Fruit fly (Drosophila melanogaster) whole organism, embryonic: ENCODE measurements around the gene sob.
A peak's percentile ranks its signal among the peaks of the same experiment; 100 is the strongest.

ENCODE experiments used
- Blimp-1 ChIP-seq: fragments of 200-800 bp; sonication (Bioruptor generic); optimal IDR thresholded peaks from 3 replicates; lab custom pipeline; 2018; ENCODE audit warnings: missing biosample characterization, missing genetic modification characterization, mild to moderate bottlenecking, moderate library complexity, missing genetic modification reagents
- CG1024 ChIP-seq: fragments of 200-800 bp; sonication (Bioruptor generic); IDR thresholded peaks from 2 replicates; pipeline ENCODE4 v1.3.6; 2022; ENCODE audit warnings: missing biosample characterization, missing genetic modification characterization
- CG10366 ChIP-seq: fragments of 200-800 bp; sonication (Bioruptor generic); IDR thresholded peaks from 2 replicates; pipeline ENCODE4 v1.3.6; 2022; ENCODE audit warnings: missing biosample characterization, missing genetic modification characterization
- CG11085 ChIP-seq: fragments of 200-800 bp; sonication (Bioruptor generic); IDR thresholded peaks from 2 replicates; pipeline ENCODE4 v1.3.6; 2022; ENCODE audit warnings: missing biosample characterization, missing genetic modification characterization
- CG11093 ChIP-seq: fragments of 200-800 bp; sonication (Bioruptor generic); IDR thresholded peaks from 3 replicates; pipeline ENCODE4 v1.3.6; 2022; ENCODE audit warnings: missing biosample characterization, missing genetic modification characterization
- CG11247 ChIP-seq: fragments of 200-800 bp; sonication (Bioruptor generic); IDR thresholded peaks from 2 replicates; pipeline ENCODE4 v1.3.6; 2022; ENCODE audit warnings: missing biosample characterization, missing genetic modification characterization
- CG11456 ChIP-seq: fragments of 200-800 bp; sonication (Bioruptor generic); IDR thresholded peaks from 3 replicates; pipeline ENCODE4 v1.3.6; 2022; ENCODE audit warnings: missing biosample characterization, missing genetic modification characterization
- CG11695 ChIP-seq: fragments of 200-800 bp; sonication (Bioruptor generic); IDR thresholded peaks from 3 replicates; pipeline ENCODE4 v1.3.6; 2022; ENCODE audit warnings: missing biosample characterization, missing genetic modification characterization
- CG15011 ChIP-seq: fragments of 200-800 bp; sonication (Bioruptor generic); optimal IDR thresholded peaks from 3 replicates; lab custom pipeline; 2018; ENCODE audit warnings: missing biosample characterization, mild to moderate bottlenecking, missing genetic modification characterization
- CG17568 ChIP-seq: fragments of 200-800 bp; sonication (Bioruptor generic); optimal IDR thresholded peaks from 2 replicates; lab custom pipeline; 2018; ENCODE audit warnings: missing biosample characterization, mild to moderate bottlenecking, missing genetic modification characterization, moderate library complexity
- CG32772 ChIP-seq: fragments of 200-800 bp; sonication (Bioruptor generic); IDR thresholded peaks from 2 replicates; pipeline ENCODE4 v1.3.6; 2022; ENCODE audit warnings: missing biosample characterization, missing genetic modification characterization
- CG4707 ChIP-seq: fragments of 200-800 bp; sonication (Bioruptor generic); optimal IDR thresholded peaks from 2 replicates; lab custom pipeline; 2018; ENCODE audit warnings: missing biosample characterization, mild to moderate bottlenecking, missing genetic modification characterization, moderate library complexity
- CG6175 ChIP-seq: fragments of 200-800 bp; sonication (Bioruptor generic); IDR thresholded peaks from 3 replicates; pipeline ENCODE4 v1.3.6; 2022; ENCODE audit warnings: missing biosample characterization, missing genetic modification characterization
- CG6654 ChIP-seq: fragments of 200-800 bp; sonication (Bioruptor generic); optimal IDR thresholded peaks from 2 replicates; lab custom pipeline; 2017; ENCODE audit warnings: missing biosample characterization, mild to moderate bottlenecking, missing genetic modification characterization
- CG6765 ChIP-seq: fragments of 200-800 bp; sonication (Bioruptor generic); optimal IDR thresholded peaks from 3 replicates; lab custom pipeline; 2017; ENCODE audit warnings: missing biosample characterization, mild to moderate bottlenecking, missing genetic modification characterization
- CG6813 ChIP-seq: fragments of 200-800 bp; sonication (Bioruptor generic); optimal IDR thresholded peaks from 2 replicates; lab custom pipeline; 2017; ENCODE audit warnings: missing biosample characterization, missing genetic modification characterization, mild to moderate bottlenecking, moderate library complexity, missing genetic modification reagents
- CG7786 ChIP-seq: fragments of 200-800 bp; sonication (Bioruptor generic); optimal IDR thresholded peaks from 2 replicates; lab custom pipeline; 2016; ENCODE audit warnings: missing biosample characterization, missing genetic modification characterization
- CG8478 ChIP-seq: fragments of >200 bp; optimal IDR thresholded peaks from 2 replicates; lab custom pipeline; 2018
- CG9817 ChIP-seq: fragments of 200-800 bp; sonication (Bioruptor generic); optimal IDR thresholded peaks from 2 replicates; lab custom pipeline; 2018; ENCODE audit warnings: missing biosample characterization, mild to moderate bottlenecking, missing genetic modification characterization, moderate library complexity
- E2f2 ChIP-seq: fragments of 200-800 bp; sonication (Bioruptor generic); IDR thresholded peaks from 2 replicates; pipeline ENCODE4 v1.3.6; 2022; ENCODE audit warnings: missing biosample characterization, missing genetic modification characterization
- Fer3 ChIP-seq: fragments of 200-800 bp; sonication (Bioruptor generic); optimal IDR thresholded peaks from 2 replicates; lab custom pipeline; 2018; ENCODE audit warnings: missing biosample characterization, mild to moderate bottlenecking, missing genetic modification characterization, moderate library complexity
- GATAe ChIP-seq: fragments of 200-800 bp; sonication (Bioruptor generic); conservative IDR thresholded peaks from 2 replicates; pipeline ENCODE4 v1.3.6; 2022; ENCODE audit warnings: missing biosample characterization, missing genetic modification characterization
- H15 ChIP-seq: fragments of 200-800 bp; sonication (Bioruptor generic); IDR thresholded peaks from 3 replicates; pipeline ENCODE4 v1.3.6; 2022; ENCODE audit warnings: missing biosample characterization, missing genetic modification characterization
- Hey ChIP-seq: fragments of 200-800 bp; sonication (Bioruptor generic); optimal IDR thresholded peaks from 3 replicates; lab custom pipeline; 2018; ENCODE audit warnings: missing biosample characterization, mild to moderate bottlenecking, missing genetic modification characterization
- Lim3 ChIP-seq: fragments of 200-800 bp; sonication (Bioruptor generic); IDR thresholded peaks from 2 replicates; pipeline ENCODE4 v1.3.6; 2022; ENCODE audit warnings: missing biosample characterization, missing genetic modification characterization
- Mad ChIP-seq: fragments of 200-800 bp; sonication (Bioruptor generic); optimal IDR thresholded peaks from 2 replicates; lab custom pipeline; 2016; ENCODE audit warnings: missing biosample characterization, missing genetic modification characterization
- Max ChIP-seq: fragments of 200-800 bp; sonication (Bioruptor generic); optimal IDR thresholded peaks from 2 replicates; lab custom pipeline; 2016; ENCODE audit warnings: missing biosample characterization, mild to moderate bottlenecking, missing genetic modification characterization
- NC2α ChIP-seq: fragments of 200-800 bp; sonication (Bioruptor generic); optimal IDR thresholded peaks from 2 replicates; lab custom pipeline; 2016; ENCODE audit warnings: missing biosample characterization, missing genetic modification characterization
- NC2β ChIP-seq: fragments of 200-800 bp; sonication (Bioruptor generic); optimal IDR thresholded peaks from 2 replicates; lab custom pipeline; 2016; ENCODE audit warnings: missing biosample characterization, missing genetic modification characterization
- PHDP ChIP-seq: fragments of 200-800 bp; sonication (Bioruptor generic); optimal IDR thresholded peaks from 3 replicates; lab custom pipeline; 2018; ENCODE audit warnings: missing biosample characterization, mild to moderate bottlenecking, missing genetic modification characterization, moderate library complexity
- Ssrp ChIP-seq: fragments of 200-800 bp; sonication (Bioruptor generic); optimal IDR thresholded peaks from 2 replicates; lab custom pipeline; 2018; ENCODE audit warnings: missing biosample characterization, mild to moderate bottlenecking, missing genetic modification characterization, moderate library complexity
- ara ChIP-seq: fragments of 200-800 bp; sonication (Bioruptor generic); IDR thresholded peaks from 2 replicates; pipeline ENCODE4 v1.3.6; 2022; ENCODE audit warnings: missing biosample characterization, missing genetic modification characterization
- dmrt99B ChIP-seq: fragments of 200-800 bp; sonication (Bioruptor generic); optimal IDR thresholded peaks from 2 replicates; lab custom pipeline; 2018; ENCODE audit warnings: missing biosample characterization, mild to moderate bottlenecking, missing genetic modification characterization, moderate library complexity
- eyg ChIP-seq: fragments of 200-800 bp; sonication (Bioruptor generic); optimal IDR thresholded peaks from 3 replicates; lab custom pipeline; 2016; ENCODE audit warnings: missing biosample characterization, missing genetic modification characterization
- fd3F ChIP-seq: fragments of 200-800 bp; sonication (Bioruptor generic); optimal IDR thresholded peaks from 2 replicates; lab custom pipeline; 2018; ENCODE audit warnings: missing biosample characterization, mild to moderate bottlenecking, missing genetic modification characterization, moderate library complexity
- gcm ChIP-seq: fragments of 200-800 bp; sonication (Bioruptor generic); optimal IDR thresholded peaks from 2 replicates; lab custom pipeline; 2019; ENCODE audit warnings: missing biosample characterization, mild to moderate bottlenecking, missing genetic modification characterization, moderate library complexity
- gem ChIP-seq: fragments of 200-800 bp; sonication (Bioruptor generic); optimal IDR thresholded peaks from 2 replicates; lab custom pipeline; 2019; ENCODE audit warnings: missing biosample characterization, mild to moderate bottlenecking, missing genetic modification characterization, moderate library complexity
- grau ChIP-seq: fragments of 200-800 bp; optimal IDR thresholded peaks from 3 replicates; lab custom pipeline; 2019; ENCODE audit warnings: missing biosample characterization, mild to moderate bottlenecking, missing genetic modification characterization, moderate library complexity
- ham ChIP-seq: fragments of 200-800 bp; sonication (Bioruptor generic); IDR thresholded peaks from 2 replicates; pipeline ENCODE4 v1.3.6; 2022; ENCODE audit warnings: missing biosample characterization, missing genetic modification characterization
- mirr ChIP-seq: fragments of 200-800 bp; sonication (Bioruptor generic); optimal IDR thresholded peaks from 3 replicates; lab custom pipeline; 2018; ENCODE audit warnings: missing biosample characterization, mild to moderate bottlenecking, missing genetic modification characterization
- nmo ChIP-seq: fragments of 200-800 bp; sonication (Bioruptor generic); optimal IDR thresholded peaks from 2 replicates; lab custom pipeline; 2018; ENCODE audit warnings: missing biosample characterization, mild to moderate bottlenecking, missing genetic modification characterization, moderate library complexity
- p53 ChIP-seq: fragments of 200-800 bp; sonication (Bioruptor generic); optimal IDR thresholded peaks from 2 replicates; lab custom pipeline; 2016; ENCODE audit warnings: missing biosample characterization, missing genetic modification characterization
- pho ChIP-seq: fragments of 200-800 bp; sonication (Bioruptor generic); optimal IDR thresholded peaks from 2 replicates; lab custom pipeline; 2016; ENCODE audit warnings: missing biosample characterization, missing genetic modification characterization
- phol ChIP-seq: fragments of 200-800 bp; sonication (Bioruptor generic); optimal IDR thresholded peaks from 3 replicates; lab custom pipeline; 2018; ENCODE audit warnings: missing biosample characterization, mild to moderate bottlenecking, missing genetic modification characterization, moderate library complexity
- pita ChIP-seq: fragments of 200-800 bp; sonication (Bioruptor generic); optimal IDR thresholded peaks from 2 replicates; lab custom pipeline; 2017; ENCODE audit warnings: missing biosample characterization, mild to moderate bottlenecking, missing genetic modification characterization
- pnt ChIP-seq: fragments of 200-800 bp; sonication (Bioruptor generic); optimal IDR thresholded peaks from 3 replicates; lab custom pipeline; 2016; ENCODE audit warnings: missing biosample characterization, missing genetic modification characterization
- pros ChIP-seq: fragments of 200-800 bp; sonication (Bioruptor generic); optimal IDR thresholded peaks from 3 replicates; lab custom pipeline; 2019; ENCODE audit warnings: missing biosample characterization, mild to moderate bottlenecking, missing genetic modification characterization, moderate library complexity
- sim ChIP-seq: fragments of 200-800 bp; sonication (Bioruptor generic); IDR thresholded peaks from 2 replicates; pipeline ENCODE4 v1.3.6; 2022; ENCODE audit warnings: missing biosample characterization, missing genetic modification characterization
- slou ChIP-seq: fragments of 200-800 bp; sonication (Bioruptor generic); optimal IDR thresholded peaks from 3 replicates; lab custom pipeline; 2016; ENCODE audit warnings: missing biosample characterization, missing genetic modification characterization
- so ChIP-seq: fragments of 200-800 bp; sonication (Bioruptor generic); IDR thresholded peaks from 3 replicates; pipeline ENCODE4 v1.3.6; 2022; ENCODE audit warnings: missing biosample characterization, missing genetic modification characterization
- tx ChIP-seq: fragments of 200-800 bp; sonication (Bioruptor generic); optimal IDR thresholded peaks from 2 replicates; lab custom pipeline; 2016; ENCODE audit warnings: missing biosample characterization, missing genetic modification characterization
- vvl ChIP-seq: fragments of 200-800 bp; sonication (Bioruptor generic); IDR thresholded peaks from 2 replicates; pipeline ENCODE4 v1.3.6; 2022; ENCODE audit warnings: missing biosample characterization, missing genetic modification characterization
- zen2 ChIP-seq: fragments of 200-800 bp; sonication (Bioruptor generic); IDR thresholded peaks from 3 replicates; pipeline ENCODE4 v1.3.6; 2022; ENCODE audit warnings: missing biosample characterization, missing genetic modification characterization; ENCODE audit not compliant: partially characterized antibody

The sob gene

dm6 chr2L:3559647-3560046 is 20.9 kb downstream of the sob start (continued):
- TF ChIP-seq CG15011 (GFP tag; lab: Kevin White, UChicago) (no peak), CG8478 (lab: Kevin White, UChicago) (no peak), NC2α (GFP tag; lab: Kevin White, UChicago) (no peak), CG6654 (no peak), CG11456 (GFP tag; lab: Robert Waterston, UW) (no peak), Blimp-1 (GFP tag; lab: Kevin White, UChicago) (peak; percentile 30), CG10366 (GFP tag; lab: Robert Waterston, UW) (no peak), CG17568 (GFP tag; lab: Kevin White, UChicago) (no peak), CG11093 (GFP tag; lab: Robert Waterston, UW) (no peak), eyg (GFP tag; lab: Kevin White, UChicago) (no peak), dmrt99B (tag; lab: Kevin White, UChicago) (peak; percentile 2), Ssrp (tag; lab: Kevin White, UChicago) (no peak), pros (GFP tag; lab: Kevin White, UChicago) (no peak), pho (GFP tag; lab: Kevin White, UChicago) (no peak), pita (no peak), Mad (no peak), CG4707 (GFP tag; lab: Kevin White, UChicago) (no peak), ham (no peak), CG11085 (GFP tag; lab: Robert Waterston, UW) (no peak), CG11247 (GFP tag; lab: Robert Waterston, UW) (no peak), E2f2 (GFP tag; lab: Robert Waterston, UW) (no peak), fd3F (GFP tag; lab: Kevin White, UChicago) (no peak), phol (tag; lab: Kevin White, UChicago) (no peak), grau (tag; lab: Kevin White, UChicago) (no peak), GATAe (no peak), nmo (GFP tag; lab: Kevin White, UChicago) (no peak), gem (tag; lab: Kevin White, UChicago) (peak; percentile 50), Fer3 (tag; lab: Kevin White, UChicago) (no peak), CG6813 (GFP tag; lab: Kevin White, UChicago) (no peak), NC2β (no peak), CG6765 (GFP tag; lab: Kevin White, UChicago) (no peak), Max (GFP tag; lab: Kevin White, UChicago) (no peak), sim (no peak), CG11695 (peak; percentile 57; the same call in 1 of the 3 replicates), Lim3 (GFP tag; lab: Robert Waterston, UW) (no peak), H15 (no peak), CG1024 (no peak), CG7786 (GFP tag; lab: Kevin White, UChicago) (no peak), PHDP (tag; lab: Kevin White, UChicago) (peak; percentile 45), zen2 (GFP tag; lab: Robert Waterston, UW) (no peak), mirr (GFP tag; lab: Kevin White, UChicago) (no peak), ara (GFP tag; lab: Robert Waterston, UW) (no peak), pnt (GFP tag; lab: Kevin White, UChicago) (no peak), so (GFP tag; lab: Robert Waterston, UW) (0 out of 3 replicates have a peak, but pooled peaks have one; percentile 33), CG6175 (GFP tag; lab: Robert Waterston, UW) (no peak), CG32772 (no peak), CG9817 (no peak), p53 (no peak), gcm (GFP tag; lab: Kevin White, UChicago) (peak; percentile 20), tx (GFP tag; lab: Kevin White, UChicago) (no peak), slou (GFP tag; lab: Kevin White, UChicago) (no peak), Hey (tag; lab: Kevin White, UChicago) (no peak), vvl (GFP tag; lab: Robert Waterston, UW) (peak; percentile 55)
